Worm (Caenorhabditis elegans) whole organism, young adult: Measurements from ENCODE around the gene F09A5.2.

Experiments used
- F57A8.1 ChIP-seq: fragments of 200-800 bp; sonication (Bioruptor generic); optimal IDR thresholded peaks from 2 replicates; lab custom pipeline; 2018; ENCODE audit warnings: mild to moderate bottlenecking, missing genetic modification characterization, moderate library complexity, missing compliant biosample characterization
- athp-1 ChIP-seq: sonication (generic microtip); optimal IDR thresholded peaks from 2 replicates; lab custom pipeline; 2017; ENCODE audit warnings: mild to moderate bottlenecking, missing genetic modification characterization, missing compliant biosample characterization
- cebp-1 ChIP-seq, 2 experiments: fragments of 200-800 bp in 1 of 2; sonication (Bioruptor generic) in 1 of 2; sonication (generic microtip) in 1 of 2; IDR thresholded peaks in 1 of 2; optimal IDR thresholded peaks in 1 of 2; 2 replicates each; pipeline versions ENCODE4 v1.3.6 to Lab custom; 2017 to 2022; ENCODE audit warnings: missing compliant biosample characterization in 2 of 2, missing genetic modification characterization in 2 of 2, mild to moderate bottlenecking in 1 of 2, missing genetic modification reagents in 1 of 2, moderate library complexity in 1 of 2
- ceh-91 ChIP-seq: fragments of 200-800 bp; sonication (Bioruptor generic); IDR thresholded peaks from 2 replicates; pipeline ENCODE4 v1.3.6; 2022; ENCODE audit warnings: missing genetic modification reagents, missing genetic modification characterization, missing compliant biosample characterization
- efl-1 ChIP-seq: fragments of 150-350 bp; optimal IDR thresholded peaks from 2 replicates; lab custom pipeline; 2014; ENCODE audit warnings: missing biosample characterization, missing genetic modification reagents, missing genetic modification characterization
- fkh-3 ChIP-seq: sonication (generic microtip); optimal IDR thresholded peaks from 2 replicates; lab custom pipeline; 2016; ENCODE audit warnings: mild to moderate bottlenecking, missing genetic modification characterization, missing compliant biosample characterization
- lag-1 ChIP-seq: fragments of 200-800 bp; sonication (Bioruptor generic); IDR thresholded peaks from 2 replicates; pipeline ENCODE4 v1.3.6; 2022; ENCODE audit warnings: missing genetic modification reagents, missing genetic modification characterization, missing compliant biosample characterization
- mcd-1 ChIP-seq: fragments of 200-800 bp; sonication (Bioruptor generic); IDR thresholded peaks from 2 replicates; pipeline ENCODE4 v1.3.6; 2022; ENCODE audit warnings: missing genetic modification reagents, missing genetic modification characterization, missing compliant biosample characterization
- nfya-1 ChIP-seq: sonication (generic microtip); optimal IDR thresholded peaks from 2 replicates; lab custom pipeline; 2017; ENCODE audit warnings: antibody characterized with exemption, missing compliant biosample characterization, missing genetic modification characterization, borderline replicate concordance; ENCODE audit not compliant: insufficient read depth
- snpc-4 ChIP-seq, 5 experiments: fragments of 150-350 bp in 1 of 5; sonication (generic microtip) in 4 of 5; optimal IDR thresholded peaks; 2 replicates each; lab custom pipeline; 2014 to 2018; ENCODE audit warnings: missing genetic modification characterization in 5 of 5, missing biosample characterization in 3 of 5, antibody characterized with exemption in 2 of 5, mild to moderate bottlenecking in 2 of 5, missing compliant biosample characterization in 2 of 5, missing genotype in 2 of 5, moderate library complexity in 2 of 5, missing genetic modification reagents in 1 of 5
- sptf-2 ChIP-seq: fragments of 200-800 bp; sonication (Bioruptor generic); optimal IDR thresholded peaks from 2 replicates; lab custom pipeline; 2018; ENCODE audit warnings: mild to moderate bottlenecking, missing genetic modification characterization, missing compliant biosample characterization
- unc-130 ChIP-seq: sonication (generic microtip); optimal IDR thresholded peaks from 2 replicates; lab custom pipeline; 2016; ENCODE audit warnings: missing genetic modification reagents, missing genetic modification characterization, missing compliant biosample characterization
- ztf-26 ChIP-seq: sonication (generic microtip); optimal IDR thresholded peaks from 2 replicates; lab custom pipeline; 2017; ENCODE audit warnings: missing genetic modification characterization, missing compliant biosample characterization

ce11 chrX:13169133-13169532 lies 34.2 kb downstream of the F09A5.2 start:
- TF ChIP-seq nfya-1 (no peak), efl-1 (GFP tag; lab: Kevin White, UChicago) (no peak), athp-1 (tag; lab: Kevin White, UChicago) (no peak), cebp-1 (GFP tag; IDR thresholded peaks at IDR 0.05; lab: Robert Waterston, UW) (no peak), cebp-1 (tag; optimal IDR thresholded peaks at IDR 0.05; lab: Kevin White, UChicago) (peak; percentile 79), unc-130 (GFP tag; lab: Kevin White, UChicago) (no peak), fkh-3 (tag; lab: Kevin White, UChicago) (no peak), mcd-1 (GFP tag; lab: Robert Waterston, UW) (no peak), F57A8.1 (GFP tag; lab: Kevin White, UChicago) (no peak), ztf-26 (tag; lab: Kevin White, UChicago) (no peak), ceh-91 (GFP tag; lab: Robert Waterston, UW) (no peak), snpc-4 (GFP tag; optimal IDR thresholded peaks at IDR 0.05; lab: Kevin White, UChicago) (no peak), snpc-4 (tag; optimal IDR thresholded peaks at IDR 0.05; lab: Kevin White, UChicago) (no peak), sptf-2 (GFP tag; lab: Kevin White, UChicago) (no peak), lag-1 (GFP tag; lab: Robert Waterston, UW) (no peak)
